Fruit fly (Drosophila melanogaster) S2 (cell line): ENCODE data around the gene st.
A peak's percentile ranks its signal among the peaks of the same experiment; 100 is the strongest.

Source experiments
- CG8478 ChIP-seq: fragments of >200 bp; optimal IDR thresholded peaks from 2 replicates; lab custom pipeline; 2018
- CTCF ChIP-seq, 2 experiments: fragments of >200 bp; optimal IDR thresholded peaks; 2 replicates each; lab custom pipeline; 2018

Gene st

dm6 chr3L:16497198-16497701, at the start of gene st:
st (plus strand) TSS chr3L:16497651.
- TF ChIP-seq CG8478 (lab: Kevin White, UChicago): no peak
- TF ChIP-seq CTCF (optimal IDR thresholded peaks at IDR 0.05; lab: Kevin White, UChicago): no peak

DNA sequence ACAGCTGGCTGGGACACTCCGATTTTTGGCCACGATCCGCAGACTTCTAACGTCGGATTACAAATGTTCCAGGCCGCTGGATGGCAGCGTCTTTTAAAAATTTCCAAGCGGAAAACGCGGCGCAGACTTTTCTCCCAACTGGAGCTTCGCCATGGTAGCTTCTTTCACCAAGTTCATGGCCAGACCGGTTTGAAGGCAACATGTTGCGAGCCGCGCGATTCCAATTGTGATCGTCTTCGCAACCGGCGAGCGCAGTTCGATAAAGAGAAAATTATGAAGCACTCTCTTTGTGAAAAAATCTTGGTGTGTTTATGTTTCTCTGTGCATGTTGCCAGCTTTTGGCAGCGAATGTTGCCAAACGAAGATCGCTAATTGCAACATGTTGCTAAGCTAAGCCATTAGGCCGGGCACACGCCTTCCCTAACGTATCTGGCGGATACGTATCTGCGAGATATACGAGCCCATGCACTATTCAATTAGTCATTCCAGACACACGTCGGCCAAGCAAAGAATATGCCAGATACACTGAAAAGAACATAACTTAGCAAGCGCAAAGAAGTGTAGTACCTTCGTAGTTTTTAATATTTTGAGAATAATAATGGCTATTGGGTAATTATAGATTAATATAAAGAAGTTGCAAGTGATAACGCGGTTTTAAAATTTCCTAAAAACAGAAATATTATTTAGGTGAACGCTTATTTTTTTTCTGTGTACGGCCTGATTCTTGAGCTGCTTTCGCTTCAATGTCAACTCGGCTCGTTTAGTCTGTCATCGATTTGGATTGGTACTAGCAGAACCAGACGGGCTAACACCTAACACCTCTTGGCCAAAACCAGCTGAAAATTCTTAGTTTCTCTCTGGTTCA, 45.3 kb upstream of the st start, which contains the start of gene dsx-c73A:
Gene dsx-c73A, minus strand, starts transcription at position 72 of the 865 bp plus-strand sequence.
- TF ChIP-seq CTCF (optimal IDR thresholded peaks at IDR 0.05; lab: Kevin White, UChicago) (no peak), CG8478 (lab: Kevin White, UChicago) (no peak)

dm6 chr3L:16463846-16464245, 33.6 kb upstream of the st start:
- TF ChIP-seq CG8478 (lab: Kevin White, UChicago): no peak
- no peak for TF ChIP-seq CTCF (optimal IDR thresholded peaks at IDR 0.05; lab: Kevin White, UChicago)

DNA sequence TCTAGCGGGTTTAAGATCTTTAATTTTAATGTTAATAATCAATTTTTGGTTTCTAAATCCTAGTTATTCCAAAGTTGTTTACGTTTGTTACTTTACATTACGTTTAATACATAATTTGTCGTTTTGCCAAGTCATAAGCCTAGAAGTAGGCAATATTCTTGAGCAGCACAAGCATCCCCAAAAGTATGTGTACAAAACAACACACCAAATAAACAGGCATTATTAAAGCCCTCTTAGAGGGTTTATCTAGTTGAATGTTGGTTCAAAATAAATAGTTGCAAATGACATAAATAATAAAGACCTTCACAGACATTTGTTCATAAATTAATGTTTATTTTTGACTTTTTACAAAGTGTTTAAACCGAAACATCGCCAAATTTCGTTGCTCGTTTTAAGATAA, 27.4 kb upstream of the st start:
- TF ChIP-seq CG8478 (lab: Kevin White, UChicago) (no peak), CTCF (optimal IDR thresholded peaks at IDR 0.05; lab: Kevin White, UChicago) (peak in 1 of 2 experiments; percentile 45)

dm6 chr3L:16474130-16474529, 23.3 kb upstream of the st start:
- no peak for TF ChIP-seq CTCF (optimal IDR thresholded peaks at IDR 0.05; lab: Kevin White, UChicago)
- TF ChIP-seq CG8478 (lab: Kevin White, UChicago): no peak

dm6 chr3L:16475518-16476126, 21.8 kb upstream of the st start:
- TF ChIP-seq CTCF (optimal IDR thresholded peaks at IDR 0.05; lab: Kevin White, UChicago) (no peak), CG8478 (lab: Kevin White, UChicago) (no peak)

DNA sequence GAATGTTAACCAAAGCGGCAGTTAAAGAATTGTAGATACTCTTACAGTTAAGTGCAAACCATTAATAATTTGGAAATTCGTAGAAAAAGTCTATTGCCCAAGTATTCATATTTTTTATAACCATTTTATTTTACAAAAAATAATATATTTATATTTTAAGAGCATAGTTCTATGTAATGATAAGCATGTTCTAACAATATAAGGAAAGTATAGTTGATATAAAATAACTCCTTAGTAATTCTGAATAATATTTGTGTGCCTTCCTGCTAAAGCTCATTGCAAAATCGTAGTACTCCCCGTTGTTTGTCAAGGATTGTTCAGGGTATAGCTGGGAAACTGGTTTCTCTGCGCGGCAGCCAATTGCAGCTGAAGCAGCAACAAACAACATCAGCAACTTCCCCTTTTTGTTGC, 20.7 kb upstream of the st start:
- no peak for TF ChIP-seq CTCF (optimal IDR thresholded peaks at IDR 0.05; lab: Kevin White, UChicago)

dm6 chr3L:16477134-16477702, 20.2 kb upstream of the st start:
- no peak for TF ChIP-seq CTCF (optimal IDR thresholded peaks at IDR 0.05; lab: Kevin White, UChicago)
- TF ChIP-seq CG8478 (lab: Kevin White, UChicago): no peak

- TF ChIP-seq CG8478 (lab: Kevin White, UChicago) (no peak), CTCF (optimal IDR thresholded peaks at IDR 0.05; lab: Kevin White, UChicago) (no peak)
These were observed 19.7 kb upstream of the st start for dm6 chr3L:16477730-16478129.

dm6 chr3L:16478608-16479203, 18.7 kb upstream of the st start:
- TF ChIP-seq CG8478 (lab: Kevin White, UChicago): no peak
- TF ChIP-seq CTCF (optimal IDR thresholded peaks at IDR 0.05; lab: Kevin White, UChicago): no peak

DNA sequence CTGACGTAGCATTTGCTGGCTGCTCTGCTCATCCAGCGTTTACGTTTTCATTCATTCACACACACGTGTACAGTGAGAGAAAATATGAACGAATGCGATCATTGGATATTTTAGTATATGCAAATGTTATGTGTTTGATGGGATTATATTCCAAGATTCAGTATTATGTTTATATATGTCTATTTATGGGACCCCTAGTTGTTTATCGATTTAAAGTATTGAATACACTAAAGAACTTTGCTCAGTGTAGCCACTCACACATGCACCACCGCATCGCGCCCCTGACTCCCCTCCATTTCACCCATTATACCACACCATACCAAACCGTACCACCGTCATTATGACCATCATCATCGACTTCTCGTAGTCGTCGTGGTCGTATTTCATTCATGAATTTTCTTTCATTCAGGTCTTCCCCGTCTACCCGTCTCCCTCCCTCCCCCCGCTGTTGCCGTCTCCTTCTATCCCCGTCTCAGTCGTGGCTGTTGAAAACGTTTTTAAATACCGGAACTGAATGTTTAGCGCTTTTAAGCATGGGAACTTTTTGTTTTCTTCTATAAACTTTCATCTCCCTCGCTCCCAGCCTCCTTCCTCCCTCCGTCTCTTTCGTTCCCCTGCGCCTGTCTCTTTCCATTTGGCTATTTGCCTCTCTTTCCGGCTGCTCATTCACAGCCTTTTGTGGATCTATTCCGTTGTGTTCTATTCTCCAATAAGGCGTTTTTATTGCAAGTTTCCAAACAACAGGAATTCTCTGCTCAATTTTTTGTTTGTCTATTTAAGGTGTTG, 16.9 kb upstream of the st start:
- no peak for TF ChIP-seq CG8478 (lab: Kevin White, UChicago)
- no peak for TF ChIP-seq CTCF (optimal IDR thresholded peaks at IDR 0.05; lab: Kevin White, UChicago)

DNA sequence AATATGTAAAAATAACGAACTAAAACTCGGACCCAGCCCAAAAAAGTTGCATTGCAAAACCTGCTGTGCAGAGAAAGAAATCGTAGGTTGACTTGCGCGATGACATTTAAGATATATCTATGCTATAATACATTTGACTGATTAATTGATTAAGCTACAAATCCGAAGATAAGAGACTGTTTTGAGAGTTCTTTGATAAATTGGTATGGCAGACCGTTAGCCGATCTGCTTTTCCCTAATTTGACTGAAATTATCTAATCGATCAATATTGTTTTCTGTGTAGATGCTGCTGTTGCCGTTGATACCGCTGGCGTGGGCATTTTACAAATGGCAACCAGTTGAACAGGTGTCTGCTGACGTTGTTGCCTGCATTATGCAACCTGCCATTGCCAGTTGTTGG, 15.3 kb upstream of the st start:
- TF ChIP-seq CG8478 (lab: Kevin White, UChicago): no peak
- TF ChIP-seq CTCF (optimal IDR thresholded peaks at IDR 0.05; lab: Kevin White, UChicago): no peak

- TF ChIP-seq CG8478 (lab: Kevin White, UChicago) (no peak), CTCF (optimal IDR thresholded peaks at IDR 0.05; lab: Kevin White, UChicago) (no peak)
These were observed 13.7 kb upstream of the st start, which contains the start of gene aos for dm6 chr3L:16483524-16484370. aos (minus strand) TSS chr3L:16483650.
